Fruit fly (Drosophila melanogaster) whole organism: ENCODE measurements around the gene CG14669.

Experiments
- CG8478 ChIP-seq: fragments of >200 bp; optimal IDR thresholded peaks from 2 replicates; lab custom pipeline; 2018; ENCODE audit warnings: inconsistent platforms
- Dll ChIP-seq: fragments of >200 bp; optimal IDR thresholded peaks from 2 replicates; lab custom pipeline; 2017
- EcR ChIP-seq, 2 experiments: fragments of >200 bp; optimal IDR thresholded peaks; 2 replicates each; lab custom pipeline; 2017; ENCODE audit warnings: missing biosample characterization in 2 of 2, missing genetic modification characterization in 2 of 2, missing genetic modification reagents in 2 of 2
- pan ChIP-seq: fragments of >200 bp; optimal IDR thresholded peaks from 2 replicates; lab custom pipeline; 2017
- psq ChIP-seq: fragments of >200 bp; optimal IDR thresholded peaks from 2 replicates; lab custom pipeline; 2017
- usp ChIP-seq: fragments of >200 bp; optimal IDR thresholded peaks from 2 replicates; lab custom pipeline; 2017; ENCODE audit warnings: missing biosample characterization, missing genetic modification characterization, mixed read lengths

- no peak for TF ChIP-seq psq (lab: Kevin White, UChicago)
- no peak for TF ChIP-seq usp
- TF ChIP-seq EcR (GFP tag; optimal IDR thresholded peaks at IDR 0.05; lab: Kevin White, UChicago): no peak
- TF ChIP-seq pan (lab: Kevin White, UChicago): no peak
- no peak for TF ChIP-seq CG8478
- TF ChIP-seq Dll: no peak
These were observed 60.2 kb downstream of the CG14669 start, which contains the start of the genes CG45100, HDAC3 and Hcs for dm6 chr3R:5474551-5474950.
